Fruit fly (Drosophila melanogaster) whole organism, embryonic: Measurements from ENCODE around the gene CG14840.

Source experiments
- Ada2b ChIP-seq: fragments of 200-800 bp; sonication (Bioruptor generic); IDR thresholded peaks from 2 replicates; pipeline ENCODE4 v1.3.6; 2022; ENCODE audit warnings: missing biosample characterization, missing genetic modification characterization
- B-H2 ChIP-seq: fragments of 200-800 bp; sonication (Bioruptor generic); optimal IDR thresholded peaks from 2 replicates; lab custom pipeline; 2018; ENCODE audit warnings: missing biosample characterization, mild to moderate bottlenecking, missing genetic modification characterization
- CG10267 ChIP-seq: fragments of 200-800 bp; sonication (Bioruptor generic); optimal IDR thresholded peaks from 2 replicates; lab custom pipeline; 2018; ENCODE audit warnings: missing biosample characterization, mild to moderate bottlenecking, missing genetic modification characterization, moderate library complexity
- CG11085 ChIP-seq: fragments of 200-800 bp; sonication (Bioruptor generic); IDR thresholded peaks from 2 replicates; pipeline ENCODE4 v1.3.6; 2022; ENCODE audit warnings: missing biosample characterization, missing genetic modification characterization
- CG11723 ChIP-seq: fragments of 200-800 bp; sonication (Bioruptor generic); optimal IDR thresholded peaks from 2 replicates; lab custom pipeline; 2017; ENCODE audit warnings: missing biosample characterization, mild to moderate bottlenecking, missing genetic modification characterization
- CG1233 ChIP-seq: fragments of 200-800 bp; sonication (Bioruptor generic); optimal IDR thresholded peaks from 4 replicates; lab custom pipeline; 2018; ENCODE audit warnings: missing biosample characterization, mild to moderate bottlenecking, missing genetic modification characterization
- CG13123 ChIP-seq: fragments of 200-800 bp; sonication (Bioruptor generic); optimal IDR thresholded peaks from 2 replicates; lab custom pipeline; 2016; ENCODE audit warnings: missing biosample characterization, missing genetic modification characterization
- CG17385 ChIP-seq: fragments of 200-800 bp; sonication (Bioruptor generic); optimal IDR thresholded peaks from 3 replicates; lab custom pipeline; 2018; ENCODE audit warnings: missing biosample characterization, mild to moderate bottlenecking, missing genetic modification characterization
- CG17802 ChIP-seq: fragments of 200-800 bp; sonication (Bioruptor generic); optimal IDR thresholded peaks from 2 replicates; lab custom pipeline; 2018; ENCODE audit warnings: missing biosample characterization, mild to moderate bottlenecking, missing genetic modification characterization, moderate library complexity
- CG18262 ChIP-seq: fragments of 200-800 bp; optimal IDR thresholded peaks from 3 replicates; lab custom pipeline; 2019; ENCODE audit warnings: missing biosample characterization, mild to moderate bottlenecking, missing genetic modification characterization, moderate library complexity
- CG3065 ChIP-seq: fragments of 200-800 bp; sonication (Bioruptor generic); optimal IDR thresholded peaks from 2 replicates; lab custom pipeline; 2016; ENCODE audit warnings: missing biosample characterization, missing genetic modification characterization
- CG31365 ChIP-seq: fragments of 200-800 bp; sonication (Bioruptor generic); optimal IDR thresholded peaks from 2 replicates; lab custom pipeline; 2018; ENCODE audit warnings: missing biosample characterization, mild to moderate bottlenecking, missing genetic modification characterization
- CG3281 ChIP-seq: fragments of 200-800 bp; sonication (Bioruptor generic); optimal IDR thresholded peaks from 3 replicates; lab custom pipeline; 2017; ENCODE audit warnings: missing biosample characterization, mild to moderate bottlenecking, missing genetic modification characterization
- CG34376 ChIP-seq: fragments of 200-800 bp; sonication (Bioruptor generic); optimal IDR thresholded peaks from 2 replicates; lab custom pipeline; 2018; ENCODE audit warnings: missing biosample characterization, mild to moderate bottlenecking, missing genetic modification characterization
- CG43689 ChIP-seq: fragments of 200-800 bp; sonication (Bioruptor generic); IDR thresholded peaks from 2 replicates; pipeline ENCODE4 v1.3.6; 2022; ENCODE audit warnings: missing biosample characterization, missing genetic modification characterization
- CG5180 ChIP-seq: fragments of 200-800 bp; sonication (Bioruptor generic); optimal IDR thresholded peaks from 3 replicates; lab custom pipeline; 2017; ENCODE audit warnings: missing biosample characterization, missing genetic modification characterization, mild to moderate bottlenecking, moderate library complexity, missing genetic modification reagents
- CG6254 ChIP-seq: fragments of 200-800 bp; sonication (Bioruptor generic); optimal IDR thresholded peaks from 3 replicates; lab custom pipeline; 2017; ENCODE audit warnings: mild to moderate bottlenecking, missing biosample characterization, missing genetic modification reagents, missing genetic modification characterization
- CG6272 ChIP-seq: fragments of 200-800 bp; sonication (Bioruptor generic); IDR thresholded peaks from 2 replicates; pipeline ENCODE4 v1.3.6; 2022; ENCODE audit warnings: missing biosample characterization, missing genetic modification characterization
- CrebB ChIP-seq: fragments of 200-800 bp; sonication (Bioruptor generic); optimal IDR thresholded peaks from 3 replicates; lab custom pipeline; 2018; ENCODE audit warnings: missing biosample characterization, mild to moderate bottlenecking, missing genetic modification characterization
- Dek ChIP-seq: fragments of 200-800 bp; sonication (Bioruptor generic); optimal IDR thresholded peaks from 3 replicates; lab custom pipeline; 2019; ENCODE audit warnings: missing biosample characterization, mild to moderate bottlenecking, missing genetic modification characterization, moderate library complexity
- Drgx ChIP-seq: fragments of 200-800 bp; sonication (Bioruptor generic); IDR thresholded peaks from 2 replicates; pipeline ENCODE4 v1.3.6; 2022; ENCODE audit warnings: missing biosample characterization, missing genetic modification characterization
- Fer3 ChIP-seq: fragments of 200-800 bp; sonication (Bioruptor generic); optimal IDR thresholded peaks from 2 replicates; lab custom pipeline; 2018; ENCODE audit warnings: missing biosample characterization, mild to moderate bottlenecking, missing genetic modification characterization, moderate library complexity
- Hr39 ChIP-seq: fragments of >200 bp; optimal IDR thresholded peaks from 2 replicates; lab custom pipeline; 2017
- Mad ChIP-seq: fragments of 200-800 bp; sonication (Bioruptor generic); optimal IDR thresholded peaks from 2 replicates; lab custom pipeline; 2016; ENCODE audit warnings: missing biosample characterization, missing genetic modification characterization
- NC2α ChIP-seq: fragments of 200-800 bp; sonication (Bioruptor generic); optimal IDR thresholded peaks from 2 replicates; lab custom pipeline; 2016; ENCODE audit warnings: missing biosample characterization, missing genetic modification characterization
- NK7.1 ChIP-seq: fragments of 200-800 bp; sonication (Bioruptor generic); optimal IDR thresholded peaks from 3 replicates; lab custom pipeline; 2016; ENCODE audit warnings: missing biosample characterization, missing genetic modification characterization
- Sry-δ ChIP-seq: fragments of 200-800 bp; sonication (Bioruptor generic); optimal IDR thresholded peaks from 2 replicates; lab custom pipeline; 2016; ENCODE audit warnings: missing biosample characterization, missing genetic modification characterization
- ab ChIP-seq: fragments of 200-800 bp; sonication (Bioruptor generic); optimal IDR thresholded peaks from 2 replicates; lab custom pipeline; 2016; ENCODE audit warnings: missing biosample characterization, missing genetic modification characterization
- ac ChIP-seq: fragments of 200-800 bp; sonication (Bioruptor generic); optimal IDR thresholded peaks from 3 replicates; lab custom pipeline; 2017; ENCODE audit warnings: missing biosample characterization, mild to moderate bottlenecking, missing genetic modification characterization
- ash1 ChIP-seq: fragments of 200-800 bp; sonication (Bioruptor generic); optimal IDR thresholded peaks from 2 replicates; lab custom pipeline; 2018; ENCODE audit warnings: missing biosample characterization, mild to moderate bottlenecking, missing genetic modification characterization
- dpn ChIP-seq, 2 experiments: fragments of 200-800 bp; sonication (Bioruptor generic); optimal IDR thresholded peaks; 3 replicates each; lab custom pipeline; 2016; ENCODE audit warnings: missing biosample characterization in 2 of 2, missing genetic modification characterization in 2 of 2
- ewg ChIP-seq: fragments of 200-800 bp; sonication (Bioruptor generic); optimal IDR thresholded peaks from 3 replicates; lab custom pipeline; 2017; ENCODE audit warnings: mild to moderate bottlenecking, missing biosample characterization, missing genetic modification reagents, missing genetic modification characterization
- gcm ChIP-seq: fragments of 200-800 bp; sonication (Bioruptor generic); optimal IDR thresholded peaks from 2 replicates; lab custom pipeline; 2019; ENCODE audit warnings: missing biosample characterization, mild to moderate bottlenecking, missing genetic modification characterization, moderate library complexity
- grn ChIP-seq: fragments of 200-800 bp; sonication (Bioruptor generic); optimal IDR thresholded peaks from 3 replicates; lab custom pipeline; 2017; ENCODE audit warnings: missing biosample characterization, missing genetic modification characterization
- hkb ChIP-seq, 2 experiments: fragments of 200-800 bp in 1 of 2; fragments of >200 bp in 1 of 2; sonication (Bioruptor generic) in 1 of 2; IDR thresholded peaks in 1 of 2; optimal IDR thresholded peaks in 1 of 2; 2 replicates each; pipeline versions ENCODE4 v1.3.6 to Lab custom; 2017 to 2022; ENCODE audit warnings: missing biosample characterization in 1 of 2, missing genetic modification characterization in 1 of 2
- jumu ChIP-seq: fragments of 200-800 bp; sonication (Bioruptor generic); optimal IDR thresholded peaks from 3 replicates; lab custom pipeline; 2016; ENCODE audit warnings: missing biosample characterization, missing genetic modification characterization
- klu ChIP-seq: fragments of 200-800 bp; sonication (Bioruptor generic); IDR thresholded peaks from 2 replicates; pipeline ENCODE4 v1.3.6; 2022; ENCODE audit warnings: missing biosample characterization, missing genetic modification characterization
- lov ChIP-seq, 2 experiments: fragments of 200-800 bp in 1 of 2; fragments of >200 bp in 1 of 2; sonication (Bioruptor generic) in 1 of 2; IDR thresholded peaks in 1 of 2; optimal IDR thresholded peaks in 1 of 2; 2 replicates in 1 of 2; 3 replicates in 1 of 2; pipeline versions ENCODE4 v1.3.6 to Lab custom; 2017 to 2022; ENCODE audit warnings: missing biosample characterization in 1 of 2, missing genetic modification characterization in 1 of 2
- nom ChIP-seq: fragments of 200-800 bp; sonication (Bioruptor generic); optimal IDR thresholded peaks from 2 replicates; lab custom pipeline; 2017; ENCODE audit warnings: missing biosample characterization, missing genetic modification characterization, mild to moderate bottlenecking, moderate library complexity, missing genetic modification reagents
- pan ChIP-seq, 4 experiments: fragments of >200 bp in 3 of 4; fragments of 200-800 bp in 1 of 4; sonication (Bioruptor generic) in 1 of 4; optimal IDR thresholded peaks in 3 of 4; IDR thresholded peaks in 1 of 4; 2 replicates each; pipeline versions ENCODE4 v1.3.6 to Lab custom; 2017 to 2022; ENCODE audit warnings: missing biosample characterization in 2 of 4, missing genetic modification characterization in 2 of 4, mixed read lengths in 1 of 4
- pb ChIP-seq: fragments of 200-800 bp; sonication (Bioruptor generic); optimal IDR thresholded peaks from 3 replicates; lab custom pipeline; 2016; ENCODE audit warnings: missing biosample characterization, missing genetic modification characterization
- row ChIP-seq: fragments of 200-800 bp; sonication (Bioruptor generic); IDR thresholded peaks from 3 replicates; pipeline ENCODE4 v1.3.6; 2022; ENCODE audit warnings: missing biosample characterization, missing genetic modification characterization
- sd ChIP-seq: fragments of 200-800 bp; sonication (Bioruptor generic); optimal IDR thresholded peaks from 3 replicates; lab custom pipeline; 2018; ENCODE audit warnings: missing biosample characterization, mild to moderate bottlenecking, missing genetic modification characterization, moderate library complexity
- sob ChIP-seq: fragments of 200-800 bp; sonication (Bioruptor generic); IDR thresholded peaks from 2 replicates; pipeline ENCODE4 v1.3.6; 2022; ENCODE audit warnings: missing biosample characterization, missing genetic modification characterization
- tll ChIP-seq, 2 experiments: fragments of 200-800 bp in 1 of 2; fragments of >200 bp in 1 of 2; sonication (Bioruptor generic) in 1 of 2; optimal IDR thresholded peaks; 2 replicates each; lab custom pipeline; 2017 to 2019; ENCODE audit warnings: missing biosample characterization in 2 of 2, missing genetic modification characterization in 2 of 2, mild to moderate bottlenecking in 1 of 2, moderate library complexity in 1 of 2
- trem ChIP-seq: fragments of 200-800 bp; optimal IDR thresholded peaks from 3 replicates; lab custom pipeline; 2019; ENCODE audit warnings: missing biosample characterization, mild to moderate bottlenecking, missing genetic modification characterization, moderate library complexity
- z ChIP-seq: fragments of 200-800 bp; sonication (Bioruptor generic); IDR thresholded peaks from 3 replicates; pipeline ENCODE4 v1.3.6; 2022; ENCODE audit warnings: missing biosample characterization, missing genetic modification characterization
- zfh1 ChIP-seq: fragments of 200-800 bp; sonication (Bioruptor generic); IDR thresholded peaks from 3 replicates; pipeline ENCODE4 v1.3.6; 2022; ENCODE audit warnings: missing biosample characterization, missing genetic modification characterization

The CG14840 gene

dm6 chr3R:14277894-14278522, 17.0 kb upstream of the CG14840 start (continued):
- no peak for TF ChIP-seq pb (GFP tag; lab: Kevin White, UChicago)
- peak; percentile 62; the same call in 2 of the 3 replicates for TF ChIP-seq z (GFP tag; lab: Robert Waterston, UW)
- peak; percentile 45; the same call in 1 of the 2 replicates for TF ChIP-seq klu
- no peak for TF ChIP-seq ash1 (GFP tag; lab: Kevin White, UChicago)
- no peak for TF ChIP-seq Hr39 (lab: Kevin White, UChicago)
- no peak for TF ChIP-seq CG11723 (GFP tag; lab: Kevin White, UChicago)
- peak; percentile 79 for TF ChIP-seq Ada2b (GFP tag; lab: Robert Waterston, UW)
- TF ChIP-seq lov (optimal IDR thresholded peaks at IDR 0.05; lab: Kevin White, UChicago), result no peak
- peak; percentile 64; the same call in 1 of the 3 replicates for TF ChIP-seq lov (GFP tag; IDR thresholded peaks at IDR 0.05; lab: Robert Waterston, UW)
- peak; percentile 88 for TF ChIP-seq CG18262 (tag; lab: Kevin White, UChicago)
- peak; percentile 25 for TF ChIP-seq Mad (GFP tag; lab: Kevin White, UChicago)
- no peak for TF ChIP-seq sd
- no peak for TF ChIP-seq grn
- TF ChIP-seq Sry-δ (GFP tag; lab: Kevin White, UChicago), result no peak
- peak; percentile 96 for TF ChIP-seq ac (GFP tag; lab: Kevin White, UChicago)
- peak; percentile 71 for TF ChIP-seq CG6272 (GFP tag; lab: Robert Waterston, UW)
- TF ChIP-seq Fer3 (tag; lab: Kevin White, UChicago), result no peak
- TF ChIP-seq NK7.1 (GFP tag; lab: Kevin White, UChicago), result no peak
- peak; percentile 79 for TF ChIP-seq trem (tag; lab: Kevin White, UChicago)
- peak; percentile 71 for TF ChIP-seq CG6254
- no peak for TF ChIP-seq gcm
- TF ChIP-seq tll (GFP tag; optimal IDR thresholded peaks at IDR 0.05; lab: Kevin White, UChicago), result peak in 1 of 2 experiments; percentile 85
- peak; percentile 50 for TF ChIP-seq CG3065 (GFP tag; lab: Kevin White, UChicago)
- peak; percentile 14 for TF ChIP-seq CG31365 (tag; lab: Kevin White, UChicago)
- TF ChIP-seq ewg (GFP tag; lab: Kevin White, UChicago), result peak; percentile 53
- TF ChIP-seq pan (optimal IDR thresholded peaks at IDR 0.05; lab: Kevin White, UChicago), result no peak
- TF ChIP-seq pan (GFP tag; optimal IDR thresholded peaks at IDR 0.05 in 1 of 2, IDR thresholded peaks at IDR 0.05 in 1 of 2), result peak in 1 of 2 experiments; percentile 88
- peak; percentile 78 for TF ChIP-seq CrebB
- TF ChIP-seq B-H2 (GFP tag; lab: Kevin White, UChicago), result peak; percentile 22
- peak; percentile 10 for TF ChIP-seq CG17802 (tag; lab: Kevin White, UChicago)
- TF ChIP-seq Dek (tag; lab: Kevin White, UChicago), result peak; percentile 67
- peak; percentile 32 for TF ChIP-seq CG5180
- peak; percentile 97 for TF ChIP-seq Drgx
- TF ChIP-seq jumu (GFP tag; lab: Kevin White, UChicago), result no peak
- peak; percentile 48 for TF ChIP-seq CG34376
- no peak for TF ChIP-seq CG3281 (GFP tag; lab: Kevin White, UChicago)
- TF ChIP-seq CG10267 (tag; lab: Kevin White, UChicago), result peak; percentile 89
- peak; percentile 64; the same call in 1 of the 2 replicates for TF ChIP-seq CG11085 (GFP tag; lab: Robert Waterston, UW)
- peak; percentile 37; the same call in 1 of the 2 replicates for TF ChIP-seq CG43689 (GFP tag; lab: Robert Waterston, UW)
- TF ChIP-seq zfh1 (GFP tag; lab: Robert Waterston, UW), result peak; percentile 90
- TF ChIP-seq CG13123 (GFP tag; lab: Kevin White, UChicago), result no peak
- TF ChIP-seq sob, result peak; percentile 84
- TF ChIP-seq nom (GFP tag; lab: Kevin White, UChicago), result peak; percentile 97
- no peak for TF ChIP-seq NC2α (GFP tag; lab: Kevin White, UChicago)
- no peak for TF ChIP-seq hkb (optimal IDR thresholded peaks at IDR 0.05; lab: Kevin White, UChicago)
- peak; percentile 92 for TF ChIP-seq hkb (GFP tag; IDR thresholded peaks at IDR 0.05; lab: Robert Waterston, UW)
- no peak for TF ChIP-seq ab (GFP tag; lab: Kevin White, UChicago)
- peak; percentile 69 for TF ChIP-seq CG1233 (GFP tag; lab: Kevin White, UChicago)
- TF ChIP-seq row (GFP tag; lab: Robert Waterston, UW), result peak; percentile 90
- peak; percentile 78 for TF ChIP-seq CG17385 (GFP tag; lab: Kevin White, UChicago)
- TF ChIP-seq dpn (GFP tag; optimal IDR thresholded peaks at IDR 0.05; lab: Kevin White, UChicago), result peak; percentile 41 to 62
